Worm (Caenorhabditis elegans): ENCODE data around the gene T23F2.3.

DNA sequence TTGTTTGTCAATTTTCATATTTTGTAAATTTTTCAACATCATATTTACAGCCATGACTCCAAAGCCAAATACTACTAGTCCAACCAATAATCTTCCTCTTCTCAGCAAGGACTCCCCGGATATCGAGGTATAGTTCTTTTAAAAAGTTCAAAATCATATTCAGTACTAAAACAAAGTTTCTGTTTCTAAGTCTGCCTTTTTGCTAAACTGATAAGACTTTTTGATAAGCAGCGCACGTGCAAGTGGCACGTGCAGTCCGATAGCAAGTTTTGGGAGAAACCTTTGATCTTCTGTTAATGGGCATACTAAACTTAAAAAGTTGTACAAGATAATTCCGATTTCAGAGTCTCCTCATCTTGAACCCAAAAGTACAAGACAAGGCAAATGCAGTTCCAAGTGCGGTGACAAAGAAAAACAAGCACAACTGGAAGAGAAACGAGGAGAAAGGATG lies 44.3 kb downstream of the T23F2.3 start, which contains the start of gene dpyd-1:
- TF ChIP-seq ama-1 (optimal IDR thresholded peaks at IDR 0.05) (no peak), tbx-37 (GFP tag; conservative IDR thresholded peaks at IDR 0.05) (no peak), sea-1 (GFP tag; conservative IDR thresholded peaks at IDR 0.05) (no peak)
